Worm (Caenorhabditis elegans) whole organism, late embryonic: Measurements from ENCODE around the gene F41E7.7.

ENCODE experiments used
- C08G9.2 ChIP-seq: sonication (generic microtip); optimal IDR thresholded peaks from 2 replicates; lab custom pipeline; 2016; ENCODE audit warnings: mild to moderate bottlenecking, missing genetic modification characterization, moderate library complexity, missing compliant biosample characterization
- K02D7.2 ChIP-seq: sonication (generic microtip); optimal IDR thresholded peaks from 2 replicates; lab custom pipeline; 2017; ENCODE audit warnings: mild to moderate bottlenecking, missing genetic modification characterization, missing compliant biosample characterization
- K09A11.1 ChIP-seq: sonication (generic microtip); optimal IDR thresholded peaks from 2 replicates; lab custom pipeline; 2017; ENCODE audit warnings: antibody characterized with exemption, mild to moderate bottlenecking, missing genetic modification characterization, missing compliant biosample characterization; ENCODE audit not compliant: insufficient read depth
- T23F11.4 ChIP-seq: fragments of 200-800 bp; sonication (Bioruptor generic); optimal IDR thresholded peaks from 2 replicates; lab custom pipeline; 2018; ENCODE audit warnings: mild to moderate bottlenecking, missing genetic modification characterization, missing compliant biosample characterization
- ama-1 ChIP-seq: fragments of 150-350 bp; optimal IDR thresholded peaks from 2 replicates; lab custom pipeline; 2014
- ceh-14 ChIP-seq: sonication (generic microtip); optimal IDR thresholded peaks from 2 replicates; lab custom pipeline; 2016; ENCODE audit warnings: missing genotype, missing genetic modification characterization, missing compliant biosample characterization
- ceh-19 ChIP-seq: fragments of 200-800 bp; sonication (Bioruptor generic); optimal IDR thresholded peaks from 2 replicates; lab custom pipeline; 2018; ENCODE audit warnings: mild to moderate bottlenecking, missing genetic modification characterization, missing compliant biosample characterization
- ceh-2 ChIP-seq: sonication (generic microtip); optimal IDR thresholded peaks from 2 replicates; lab custom pipeline; 2016; ENCODE audit warnings: missing genotype, missing genetic modification characterization, missing compliant biosample characterization
- ceh-30 ChIP-seq: fragments of 150-350 bp; optimal IDR thresholded peaks from 2 replicates; lab custom pipeline; 2014; ENCODE audit warnings: missing biosample characterization, missing genetic modification characterization
- ceh-31 ChIP-seq: sonication (generic microtip); optimal IDR thresholded peaks from 2 replicates; lab custom pipeline; 2016; ENCODE audit warnings: missing genetic modification characterization, missing compliant biosample characterization
- ceh-34 ChIP-seq: sonication (generic microtip); optimal IDR thresholded peaks from 2 replicates; lab custom pipeline; 2016; ENCODE audit warnings: mild to moderate bottlenecking, missing genetic modification characterization, missing compliant biosample characterization
- ceh-48 ChIP-seq: sonication (generic microtip); optimal IDR thresholded peaks from 2 replicates; lab custom pipeline; 2016; ENCODE audit warnings: missing genetic modification characterization, inconsistent platforms, missing compliant biosample characterization
- ceh-9 ChIP-seq: sonication (generic microtip); optimal IDR thresholded peaks from 2 replicates; lab custom pipeline; 2016; ENCODE audit warnings: mild to moderate bottlenecking, missing genetic modification characterization, inconsistent platforms, missing compliant biosample characterization
- dmd-4 ChIP-seq: sonication (generic microtip); optimal IDR thresholded peaks from 2 replicates; lab custom pipeline; 2016; ENCODE audit warnings: borderline replicate concordance, missing genetic modification characterization, missing compliant biosample characterization
- elt-2 ChIP-seq: sonication (generic microtip); optimal IDR thresholded peaks from 2 replicates; lab custom pipeline; 2016; ENCODE audit warnings: missing genetic modification reagents, missing genetic modification characterization, missing compliant biosample characterization
- elt-4 ChIP-seq: sonication (generic microtip); optimal IDR thresholded peaks from 2 replicates; lab custom pipeline; 2016; ENCODE audit warnings: missing genetic modification characterization, missing compliant biosample characterization
- fkh-10 ChIP-seq: fragments of 150-350 bp; optimal IDR thresholded peaks from 2 replicates; lab custom pipeline; 2014; ENCODE audit warnings: missing biosample characterization, missing genetic modification reagents, missing genetic modification characterization
- hlh-30 ChIP-seq: sonication (generic microtip); optimal IDR thresholded peaks from 2 replicates; lab custom pipeline; 2017; ENCODE audit warnings: antibody characterized with exemption, missing genetic modification characterization, missing compliant biosample characterization; ENCODE audit not compliant: insufficient read depth
- lim-6 ChIP-seq: sonication (generic microtip); optimal IDR thresholded peaks from 2 replicates; lab custom pipeline; 2016; ENCODE audit warnings: missing genetic modification characterization, missing compliant biosample characterization
- mec-3 ChIP-seq: sonication (generic microtip); optimal IDR thresholded peaks from 2 replicates; lab custom pipeline; 2016; ENCODE audit warnings: borderline replicate concordance, missing genetic modification characterization, missing compliant biosample characterization
- nfya-1 ChIP-seq: sonication (generic microtip); optimal IDR thresholded peaks from 2 replicates; lab custom pipeline; 2017; ENCODE audit warnings: missing genetic modification characterization, mild to moderate bottlenecking, missing compliant biosample characterization, antibody characterized with exemption, moderate library complexity
- npax-4 ChIP-seq: sonication (generic microtip); optimal IDR thresholded peaks from 2 replicates; lab custom pipeline; 2016; ENCODE audit warnings: missing genetic modification characterization, missing compliant biosample characterization
- odd-2 ChIP-seq: sonication (generic microtip); optimal IDR thresholded peaks from 2 replicates; lab custom pipeline; 2017; ENCODE audit warnings: antibody characterized with exemption, mild to moderate bottlenecking, missing genetic modification characterization, missing compliant biosample characterization
- pat-9 ChIP-seq: fragments of 200-800 bp; sonication (Bioruptor generic); optimal IDR thresholded peaks from 2 replicates; lab custom pipeline; 2018; ENCODE audit warnings: mild to moderate bottlenecking, missing genetic modification characterization, moderate library complexity, missing compliant biosample characterization
- pha-2 ChIP-seq: sonication (generic microtip); optimal IDR thresholded peaks from 2 replicates; lab custom pipeline; 2017; ENCODE audit warnings: mild to moderate bottlenecking, missing genetic modification characterization, missing compliant biosample characterization
- pha-4 ChIP-seq: fragments of 150-350 bp; optimal IDR thresholded peaks from 2 replicates; lab custom pipeline; 2018; ENCODE audit warnings: missing biosample characterization, missing genetic modification reagents, missing genetic modification characterization
- pqm-1 ChIP-seq: sonication (generic microtip); optimal IDR thresholded peaks from 2 replicates; lab custom pipeline; 2016; ENCODE audit warnings: missing genetic modification characterization, missing compliant biosample characterization
- ref-2 ChIP-seq: sonication (generic microtip); optimal IDR thresholded peaks from 2 replicates; lab custom pipeline; 2016; ENCODE audit warnings: missing genetic modification characterization, missing compliant biosample characterization
- sdc-2 ChIP-seq: sonication (generic microtip); optimal IDR thresholded peaks from 2 replicates; lab custom pipeline; 2016; ENCODE audit warnings: missing genotype, missing genetic modification characterization, missing compliant biosample characterization
- sox-2 ChIP-seq: fragments of 200-800 bp; sonication (Bioruptor generic); IDR thresholded peaks from 2 replicates; pipeline ENCODE4 v1.3.6; 2022; ENCODE audit warnings: missing genetic modification reagents, missing genetic modification characterization, missing compliant biosample characterization
- sox-4 ChIP-seq: sonication (generic microtip); optimal IDR thresholded peaks from 2 replicates; lab custom pipeline; 2017; ENCODE audit warnings: mild to moderate bottlenecking, missing genetic modification characterization, inconsistent platforms, missing compliant biosample characterization
- syd-9 ChIP-seq: sonication (generic microtip); optimal IDR thresholded peaks from 2 replicates; lab custom pipeline; 2016; ENCODE audit warnings: mild to moderate bottlenecking, missing genetic modification characterization, moderate library complexity, missing compliant biosample characterization
- ttx-3 ChIP-seq: sonication (generic microtip); optimal IDR thresholded peaks from 2 replicates; lab custom pipeline; 2016; ENCODE audit warnings: missing genetic modification reagents, missing genetic modification characterization, missing compliant biosample characterization
- unc-3 ChIP-seq, 2 experiments: fragments of 200-800 bp in 1 of 2; sonication (Bioruptor generic) in 1 of 2; sonication (generic microtip) in 1 of 2; conservative IDR thresholded peaks in 1 of 2; optimal IDR thresholded peaks in 1 of 2; 2 replicates each; pipeline versions ENCODE4 v1.3.6 to Lab custom; 2016 to 2022; ENCODE audit warnings: missing compliant biosample characterization in 2 of 2, missing genetic modification characterization in 2 of 2, missing genetic modification reagents in 1 of 2
- unc-42 ChIP-seq: sonication (generic microtip); optimal IDR thresholded peaks from 2 replicates; lab custom pipeline; 2016; ENCODE audit warnings: missing genotype, missing genetic modification characterization, missing compliant biosample characterization
- unc-55 ChIP-seq: sonication (generic microtip); optimal IDR thresholded peaks from 2 replicates; lab custom pipeline; 2017; ENCODE audit warnings: missing biosample characterization, missing genetic modification reagents, missing genetic modification characterization
- zip-5 ChIP-seq: sonication (generic microtip); optimal IDR thresholded peaks from 2 replicates; lab custom pipeline; 2016; ENCODE audit warnings: missing genetic modification characterization, missing compliant biosample characterization
- ztf-16 ChIP-seq: sonication (generic microtip); optimal IDR thresholded peaks from 2 replicates; lab custom pipeline; 2017; ENCODE audit warnings: missing genetic modification characterization, missing compliant biosample characterization

The F41E7.7 gene

DNA sequence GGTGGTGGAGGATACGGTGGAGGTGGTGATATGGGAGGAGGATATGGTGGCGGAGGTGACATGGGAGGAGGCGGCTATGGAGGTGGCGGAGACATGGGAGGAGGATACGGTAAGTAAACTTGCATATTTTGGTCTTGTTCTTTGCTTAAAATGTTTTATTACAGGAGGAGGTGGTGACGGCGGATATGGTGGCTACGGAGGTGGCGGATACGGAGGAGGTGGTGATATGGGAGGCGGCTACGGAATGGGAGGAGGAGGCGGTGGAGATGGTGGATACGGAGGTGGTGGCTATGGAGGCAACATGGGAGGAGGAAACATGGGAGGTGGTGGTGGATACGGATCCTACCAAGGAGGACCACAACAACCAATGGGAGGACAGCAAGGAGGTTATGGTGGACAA, 29.0 kb downstream of the F41E7.7 start:
- TF ChIP-seq sox-2 (GFP tag; lab: Robert Waterston, UW) (no peak), unc-3 (GFP tag; conservative IDR thresholded peaks at IDR 0.05; lab: Robert Waterston, UW) (0 out of 2 replicates have a peak, but pooled peaks have one; percentile 17), unc-3 (tag; optimal IDR thresholded peaks at IDR 0.05; lab: Kevin White, UChicago) (no peak), unc-55 (GFP tag; lab: Kevin White, UChicago) (no peak), pqm-1 (tag; lab: Kevin White, UChicago) (no peak), pha-4 (tag; lab: Kevin White, UChicago) (no peak), elt-4 (tag; lab: Kevin White, UChicago) (peak; percentile 57), zip-5 (tag; lab: Kevin White, UChicago) (no peak), dmd-4 (no peak), syd-9 (tag; lab: Kevin White, UChicago) (peak; percentile 14), ceh-30 (tag; lab: Kevin White, UChicago) (no peak)

DNA sequence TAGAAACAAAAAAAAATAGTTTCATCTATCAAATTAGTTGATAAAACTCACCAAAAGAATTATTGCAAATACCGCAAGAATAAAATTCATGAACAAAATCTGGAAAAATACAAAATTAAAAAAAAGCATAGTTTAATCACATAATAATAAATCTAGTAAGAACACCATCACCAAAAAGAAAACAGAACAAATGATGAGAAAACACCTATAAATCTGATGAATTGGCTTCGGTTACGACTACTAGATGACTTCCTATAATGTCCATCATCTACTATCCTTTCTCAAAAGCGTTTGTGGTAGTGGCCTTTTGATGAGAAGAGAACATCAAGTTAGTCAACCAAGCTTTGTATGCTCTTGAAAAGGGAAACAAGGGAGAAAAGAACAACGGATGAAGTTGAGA, 30.5 kb downstream of the F41E7.7 start, which contains the start of gene cut-5:
TSS of gene cut-5 (minus strand) at position 101 of the 400 bp plus-strand sequence.
- no peak for TF ChIP-seq fkh-10
- no peak for TF ChIP-seq mec-3 (tag; lab: Kevin White, UChicago)
- no peak for TF ChIP-seq zip-5 (tag; lab: Kevin White, UChicago)
- TF ChIP-seq C08G9.2 (tag; lab: Kevin White, UChicago): no peak
- no peak for TF ChIP-seq unc-55 (GFP tag; lab: Kevin White, UChicago)
- no peak for TF ChIP-seq ceh-14 (tag; lab: Kevin White, UChicago)
- TF ChIP-seq, all 69 proteins: peak for 0

DNA sequence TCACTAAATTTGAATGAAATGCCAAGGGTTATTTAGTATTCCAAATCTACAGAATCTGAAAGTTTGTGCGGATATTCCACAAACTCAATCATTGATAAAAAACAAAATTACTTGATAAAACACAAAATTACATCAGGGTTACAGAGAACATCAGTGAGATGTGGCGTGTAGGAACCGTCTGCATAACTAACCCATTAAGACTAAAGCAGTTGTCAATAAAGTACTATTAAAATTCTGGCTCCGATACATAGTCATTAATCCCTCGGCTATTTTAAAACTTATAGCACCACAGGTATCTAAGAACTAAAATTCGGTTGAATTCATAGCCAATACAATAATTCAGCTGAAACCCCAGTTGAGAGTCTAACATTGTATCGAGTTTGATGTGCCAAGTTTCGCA, 31.2 kb downstream of the F41E7.7 start:
- no peak for TF ChIP-seq ceh-2
- no peak for TF ChIP-seq zip-5 (tag; lab: Kevin White, UChicago)
- no peak for TF ChIP-seq sdc-2 (tag; lab: Kevin White, UChicago)
- TF ChIP-seq elt-4 (tag; lab: Kevin White, UChicago): no peak
- TF ChIP-seq sox-4: no peak
- TF ChIP-seq ztf-16 (tag; lab: Kevin White, UChicago): no peak
- no peak for TF ChIP-seq ceh-48 (tag; lab: Kevin White, UChicago)
- no peak for TF ChIP-seq syd-9 (tag; lab: Kevin White, UChicago)
- TF ChIP-seq odd-2 (tag; lab: Kevin White, UChicago): no peak
- no peak for TF ChIP-seq hlh-30 (tag; lab: Kevin White, UChicago)
- no peak for TF ChIP-seq ama-1 (lab: Kevin White, UChicago)
- TF ChIP-seq pat-9 (tag; lab: Kevin White, UChicago): no peak
- no peak for TF ChIP-seq ceh-30 (tag; lab: Kevin White, UChicago)
- TF ChIP-seq ttx-3 (tag; lab: Kevin White, UChicago): no peak
- no peak for TF ChIP-seq dmd-4
- TF ChIP-seq ceh-34 (tag; lab: Kevin White, UChicago): no peak

DNA sequence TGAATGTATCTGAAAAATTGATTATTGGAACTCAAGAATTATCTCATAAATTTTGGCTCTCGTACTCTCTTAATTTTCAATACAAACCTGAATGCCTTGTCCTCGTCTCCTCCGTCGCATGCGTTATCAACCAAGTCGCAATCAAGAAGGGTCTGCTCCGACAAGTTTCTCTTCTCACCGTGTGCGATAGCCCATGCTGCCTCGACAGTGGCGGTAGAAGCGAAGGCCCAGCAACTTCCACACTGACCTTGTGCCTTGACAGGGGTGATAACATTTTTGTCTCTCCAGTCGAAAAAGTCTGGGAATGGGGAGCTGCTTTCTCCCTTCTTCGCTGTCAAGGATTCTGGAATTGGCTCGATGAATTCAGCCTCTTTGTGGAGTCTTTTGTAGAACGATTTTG, 32.4 kb downstream of the F41E7.7 start:
- TF ChIP-seq elt-2: peak; percentile 54
- no peak for TF ChIP-seq ceh-31 (tag; lab: Kevin White, UChicago)

DNA sequence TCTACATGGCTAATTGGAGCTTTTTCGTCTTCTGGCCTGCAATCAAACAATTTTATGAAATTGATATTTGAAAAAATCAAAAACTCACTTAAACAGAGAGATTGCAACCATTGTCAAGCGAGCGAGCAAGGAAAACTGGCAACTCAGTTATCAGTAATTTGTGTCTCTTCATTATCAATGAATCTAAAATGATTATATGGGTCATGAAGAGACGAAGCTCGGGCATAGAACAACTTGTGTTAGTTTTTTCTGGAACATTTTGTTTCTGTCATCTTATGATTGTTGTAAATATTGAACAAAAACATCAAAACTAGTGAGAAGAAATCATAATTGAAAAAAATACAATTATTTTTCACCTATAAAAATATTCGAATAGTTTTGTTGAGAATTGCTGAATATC, 33.4 kb downstream of the F41E7.7 start, which contains the start of gene R07E3.1:
TSS of gene R07E3.1 (minus strand) at position 176 of the 400 bp plus-strand sequence.
- TF ChIP-seq K09A11.1 (tag; lab: Kevin White, UChicago) (no peak), elt-2 (peak; percentile 67)
- TF ChIP-seq, all 69 proteins: peak for 1

DNA sequence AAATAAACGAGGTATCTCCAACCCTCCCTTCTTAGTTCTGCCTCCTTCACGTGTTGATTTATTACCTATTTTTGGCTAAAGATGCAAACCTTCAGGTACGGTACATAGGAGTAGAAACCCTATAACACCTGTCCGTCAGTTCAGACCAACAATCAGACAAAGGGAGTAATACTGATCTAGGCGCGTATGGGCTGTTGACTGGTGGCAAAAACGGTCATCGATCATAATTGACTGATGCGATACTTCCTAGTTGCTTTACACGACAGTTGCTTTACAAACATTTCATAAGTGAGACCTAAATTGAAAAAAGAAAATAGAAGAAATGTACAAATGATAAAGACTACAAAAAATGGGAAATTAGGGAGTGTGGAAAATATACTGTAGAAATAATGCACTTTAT, 42.6 kb downstream of the F41E7.7 start:
- TF ChIP-seq ceh-48 (tag; lab: Kevin White, UChicago) (no peak), sdc-2 (tag; lab: Kevin White, UChicago) (no peak), ceh-14 (tag; lab: Kevin White, UChicago) (no peak), ceh-9 (tag; lab: Kevin White, UChicago) (no peak), pha-2 (no peak), ref-2 (tag; lab: Kevin White, UChicago) (no peak), ceh-19 (GFP tag; lab: Kevin White, UChicago) (no peak), elt-4 (tag; lab: Kevin White, UChicago) (no peak), nfya-1 (no peak), T23F11.4 (GFP tag; lab: Kevin White, UChicago) (no peak), K09A11.1 (tag; lab: Kevin White, UChicago) (no peak), lim-6 (tag; lab: Kevin White, UChicago) (no peak), npax-4 (no peak), C08G9.2 (tag; lab: Kevin White, UChicago) (no peak), hlh-30 (tag; lab: Kevin White, UChicago) (no peak), K02D7.2 (tag; lab: Kevin White, UChicago) (no peak), unc-42 (no peak)
